Worm (Caenorhabditis elegans) whole organism, L4 larva: ENCODE measurements around the gene F47D12.9.

Experiments
- aly-2 ChIP-seq: sonication (generic microtip); optimal IDR thresholded peaks from 2 replicates; lab custom pipeline; 2018; ENCODE audit warnings: missing biosample characterization, missing genetic modification characterization
- ces-1 ChIP-seq: fragments of 150-350 bp; sonication (generic microtip); optimal IDR thresholded peaks from 4 replicates; lab custom pipeline; 2014; ENCODE audit warnings: missing biosample characterization, missing genetic modification reagents, missing genetic modification characterization
- ctbp-1 ChIP-seq: fragments of 200-800 bp; sonication (Bioruptor generic); IDR thresholded peaks from 2 replicates; pipeline ENCODE4 v1.3.6; 2022; ENCODE audit warnings: missing genetic modification reagents, missing genetic modification characterization, missing compliant biosample characterization
- egl-27 ChIP-seq: sonication (generic microtip); optimal IDR thresholded peaks from 3 replicates; lab custom pipeline; 2017; ENCODE audit warnings: missing biosample characterization, missing genetic modification reagents, missing genetic modification characterization
- lin-15B ChIP-seq: fragments of 150-350 bp; sonication (generic microtip); optimal IDR thresholded peaks from 3 replicates; lab custom pipeline; 2014; ENCODE audit warnings: missing biosample characterization, missing genetic modification characterization
- madf-9 ChIP-seq: fragments of 200-800 bp; sonication (Bioruptor generic); conservative IDR thresholded peaks from 2 replicates; pipeline ENCODE4 v1.3.6; 2022; ENCODE audit warnings: missing genetic modification reagents, missing genetic modification characterization, missing compliant biosample characterization
- nhr-77 ChIP-seq: fragments of 150-350 bp; optimal IDR thresholded peaks from 2 replicates; lab custom pipeline; 2014; ENCODE audit warnings: missing biosample characterization, missing genetic modification characterization
- spr-1 ChIP-seq: sonication (generic microtip); optimal IDR thresholded peaks from 2 replicates; lab custom pipeline; 2016; ENCODE audit warnings: mild to moderate bottlenecking, missing genetic modification characterization, missing compliant biosample characterization
- unc-39 ChIP-seq: sonication (generic microtip); optimal IDR thresholded peaks from 2 replicates; lab custom pipeline; 2017; ENCODE audit warnings: missing biosample characterization, missing genetic modification characterization
- unc-62 ChIP-seq, 3 experiments: fragments of 150-350 bp in 1 of 3; sonication (generic microtip); optimal IDR thresholded peaks in 2 of 3; peaks in 1 of 3; 1 replicate in 1 of 3; 2 replicates in 2 of 3; lab custom pipeline; 2014 to 2017; ENCODE audit warnings: missing biosample characterization in 3 of 3, missing genetic modification characterization in 3 of 3, missing genetic modification reagents in 3 of 3, missing genotype in 1 of 3
- zag-1 ChIP-seq: fragments of 150-350 bp; optimal IDR thresholded peaks from 2 replicates; lab custom pipeline; 2014; ENCODE audit warnings: missing biosample characterization, missing genetic modification characterization

DNA sequence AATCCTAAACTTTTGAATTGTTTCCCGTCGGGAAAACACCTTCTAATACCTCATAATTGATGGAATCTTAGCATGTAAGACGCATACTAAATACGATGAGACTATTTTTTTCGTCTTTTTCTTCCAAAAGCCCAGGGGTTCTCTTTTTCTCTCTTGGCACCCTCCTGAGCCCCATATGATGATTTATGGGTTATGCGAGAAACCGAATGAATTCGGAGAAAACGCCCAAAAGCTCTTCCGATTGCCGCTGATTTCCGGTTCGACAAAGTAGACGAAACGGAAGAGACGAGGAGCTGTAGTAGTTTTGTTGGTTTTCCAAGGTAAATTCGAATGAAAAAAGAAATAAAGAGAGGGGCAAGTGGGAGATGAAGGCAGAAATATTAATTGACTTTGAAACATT lies 8.3 kb upstream of the F47D12.9 start:
- TF ChIP-seq madf-9 (GFP tag; lab: Robert Waterston, UW) (no peak), unc-39 (tag; lab: Kevin White, UChicago) (no peak), ctbp-1 (GFP tag; lab: Robert Waterston, UW) (no peak), nhr-77 (no peak), unc-62 (GFP tag; optimal IDR thresholded peaks at IDR 0.05 in 1 of 2; lab: Kevin White, UChicago) (no peak), unc-62 (tag; optimal IDR thresholded peaks at IDR 0.05; lab: Kevin White, UChicago) (no peak), zag-1 (tag; lab: Kevin White, UChicago) (no peak), egl-27 (tag; lab: Kevin White, UChicago) (no peak), spr-1 (tag; lab: Kevin White, UChicago) (no peak), ces-1 (GFP tag; lab: Kevin White, UChicago) (no peak), aly-2 (no peak), lin-15B (tag; lab: Kevin White, UChicago) (no peak)
